Worm (Caenorhabditis elegans): ENCODE data around the gene chil-9.

DNA sequence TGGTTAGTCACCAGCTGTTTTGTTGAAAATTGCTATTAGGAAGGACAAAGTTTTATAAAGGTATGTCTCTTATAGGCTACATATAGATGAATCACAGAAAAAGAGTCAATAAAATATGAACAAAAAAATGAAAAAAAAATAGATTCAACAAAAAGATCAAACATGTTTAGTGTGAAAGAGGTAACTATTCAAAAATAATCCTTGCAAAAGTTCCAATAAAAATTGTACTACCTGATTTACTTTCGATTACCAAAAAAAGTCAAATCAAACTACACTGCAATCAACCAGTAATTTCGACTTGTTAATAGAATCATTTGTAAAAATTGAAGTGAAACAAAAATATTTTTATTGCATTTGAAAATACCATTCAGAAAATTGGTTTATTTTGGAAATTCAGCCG lies 5.8 kb upstream of the chil-9 start, which contains the start of gene ZK938.10:
- no peak for TF ChIP-seq nhr-237 (tag; optimal IDR thresholded peaks at IDR 0.05)
- TF ChIP-seq lsy-2 (tag; optimal IDR thresholded peaks at IDR 0.05): no peak
- no peak for TF ChIP-seq sptf-1 (tag; optimal IDR thresholded peaks at IDR 0.05)
- TF ChIP-seq blmp-1 (tag; optimal IDR thresholded peaks at IDR 0.05): no peak
- no peak for TF ChIP-seq nhr-76 (tag; optimal IDR thresholded peaks at IDR 0.05)
- TF ChIP-seq elt-3 (tag; optimal IDR thresholded peaks at IDR 0.05): no peak
- TF ChIP-seq drap-1 (GFP tag; optimal IDR thresholded peaks at IDR 0.05): no peak
- no peak for TF ChIP-seq ztf-11 (tag; optimal IDR thresholded peaks at IDR 0.05)
- TF ChIP-seq unc-39 (tag; optimal IDR thresholded peaks at IDR 0.05): no peak
- TF ChIP-seq nhr-12 (tag; optimal IDR thresholded peaks at IDR 0.05): no peak
- TF ChIP-seq nhr-28 (tag; optimal IDR thresholded peaks at IDR 0.05): no peak
- TF ChIP-seq mab-5 (tag; optimal IDR thresholded peaks at IDR 0.05): no peak
- no peak for TF ChIP-seq unc-62 (GFP tag; optimal IDR thresholded peaks at IDR 0.05)
